Worm (Caenorhabditis elegans) whole organism, late embryonic: ENCODE results near the gene Y10G11A.1.

Source experiments
- C38D4.7 ChIP-seq: fragments of 200-800 bp; sonication (Bioruptor generic); optimal IDR thresholded peaks from 2 replicates; lab custom pipeline; 2018; ENCODE audit warnings: mild to moderate bottlenecking, missing genetic modification characterization, moderate library complexity, missing compliant biosample characterization
- T23F11.4 ChIP-seq: fragments of 200-800 bp; sonication (Bioruptor generic); optimal IDR thresholded peaks from 2 replicates; lab custom pipeline; 2018; ENCODE audit warnings: mild to moderate bottlenecking, missing genetic modification characterization, missing compliant biosample characterization
- eyg-1 ChIP-seq: sonication (generic microtip); optimal IDR thresholded peaks from 2 replicates; lab custom pipeline; 2016; ENCODE audit warnings: missing genotype, missing genetic modification characterization, missing compliant biosample characterization
- hlh-8 ChIP-seq: sonication (generic microtip); optimal IDR thresholded peaks from 2 replicates; lab custom pipeline; 2016; ENCODE audit warnings: missing genotype, missing genetic modification characterization, missing compliant biosample characterization
- nhr-11 ChIP-seq: fragments of 150-350 bp; optimal IDR thresholded peaks from 2 replicates; lab custom pipeline; 2014; ENCODE audit warnings: missing biosample characterization, missing genetic modification characterization
- pha-4 ChIP-seq: fragments of 150-350 bp; optimal IDR thresholded peaks from 2 replicates; lab custom pipeline; 2018; ENCODE audit warnings: missing biosample characterization, missing genetic modification reagents, missing genetic modification characterization
- pros-1 ChIP-seq: fragments of 150-350 bp; optimal IDR thresholded peaks from 2 replicates; lab custom pipeline; 2014; ENCODE audit warnings: missing biosample characterization, missing genetic modification reagents, missing genetic modification characterization
- unc-42 ChIP-seq: sonication (generic microtip); optimal IDR thresholded peaks from 2 replicates; lab custom pipeline; 2016; ENCODE audit warnings: missing genotype, missing genetic modification characterization, missing compliant biosample characterization

Gene Y10G11A.1

ce11 chrIV:16476081-16476480 is 51.6 kb downstream of the Y10G11A.1 start:
- TF ChIP-seq unc-42 (peak; percentile 55), pros-1 (tag; lab: Kevin White, UChicago) (no peak)

ce11 chrIV:16477169-16477568 is 52.7 kb downstream of the Y10G11A.1 start, which contains the start of gene Y51H4A.1:
Y51H4A.1 (minus strand) TSS chrIV:16477295.
- peak; percentile 16 for TF ChIP-seq hlh-8 (tag; lab: Kevin White, UChicago)
- TF ChIP-seq T23F11.4 (GFP tag; lab: Kevin White, UChicago), result no peak
- no peak for TF ChIP-seq C38D4.7
- TF ChIP-seq unc-42, result peak; percentile 76
- no peak for TF ChIP-seq eyg-1 (tag; lab: Kevin White, UChicago)
- TF ChIP-seq nhr-11 (tag; lab: Kevin White, UChicago), result no peak
- no peak for TF ChIP-seq pha-4
